Worm (Caenorhabditis elegans) whole organism, L2 larva: Measurements from ENCODE around the gene pfas-1.

ENCODE experiments used
- C34F6.9 ChIP-seq: fragments of 150-350 bp; optimal IDR thresholded peaks from 2 replicates; lab custom pipeline; 2014; ENCODE audit warnings: missing biosample characterization, missing genetic modification characterization
- F13H6.1 ChIP-seq: sonication (generic microtip); optimal IDR thresholded peaks from 2 replicates; lab custom pipeline; 2016; ENCODE audit warnings: missing genetic modification characterization, missing compliant biosample characterization
- R02D3.7 ChIP-seq: fragments of 150-350 bp; optimal IDR thresholded peaks from 2 replicates; lab custom pipeline; 2014; ENCODE audit warnings: missing biosample characterization, missing genetic modification characterization
- Y55F3AM.14 ChIP-seq: fragments of 200-800 bp; sonication (Bioruptor generic); optimal IDR thresholded peaks from 2 replicates; lab custom pipeline; 2018; ENCODE audit warnings: mild to moderate bottlenecking, missing genetic modification characterization, missing compliant biosample characterization
- alr-1 ChIP-seq: fragments of 150-350 bp; optimal IDR thresholded peaks from 2 replicates; lab custom pipeline; 2014; ENCODE audit warnings: missing biosample characterization, missing genetic modification characterization
- aly-2 ChIP-seq: fragments of 150-350 bp; optimal IDR thresholded peaks from 2 replicates; lab custom pipeline; 2014; ENCODE audit warnings: missing biosample characterization, missing genetic modification characterization
- ama-1 ChIP-seq: fragments of 150-350 bp; optimal IDR thresholded peaks from 2 replicates; lab custom pipeline; 2018; ENCODE audit warnings: inconsistent platforms
- blmp-1 ChIP-seq: sonication (generic microtip); optimal IDR thresholded peaks from 2 replicates; lab custom pipeline; 2017; ENCODE audit warnings: missing genetic modification characterization, mild to moderate bottlenecking, missing compliant biosample characterization, antibody characterized with exemption, moderate library complexity; ENCODE audit not compliant: insufficient read depth
- ceh-16 ChIP-seq: fragments of 150-350 bp; optimal IDR thresholded peaks from 2 replicates; lab custom pipeline; 2014; ENCODE audit warnings: missing biosample characterization, missing genetic modification characterization
- ceh-82 ChIP-seq: fragments of 150-350 bp; optimal IDR thresholded peaks from 2 replicates; lab custom pipeline; 2014; ENCODE audit warnings: missing biosample characterization, missing genetic modification characterization
- crh-2 ChIP-seq: sonication (generic microtip); optimal IDR thresholded peaks from 2 replicates; lab custom pipeline; 2017; ENCODE audit warnings: missing biosample characterization, missing genetic modification characterization
- dmd-4 ChIP-seq: sonication (generic microtip); optimal IDR thresholded peaks from 2 replicates; lab custom pipeline; 2017; ENCODE audit warnings: missing biosample characterization, missing genetic modification characterization
- egl-27 ChIP-seq: sonication (generic microtip); optimal IDR thresholded peaks from 3 replicates; lab custom pipeline; 2017; ENCODE audit warnings: missing biosample characterization, missing genetic modification reagents, missing genetic modification characterization
- elt-1 ChIP-seq: fragments of 150-350 bp; optimal IDR thresholded peaks from 2 replicates; lab custom pipeline; 2014; ENCODE audit warnings: missing biosample characterization, missing genetic modification characterization
- elt-3 ChIP-seq: sonication (generic microtip); optimal IDR thresholded peaks from 2 replicates; lab custom pipeline; 2017; ENCODE audit warnings: missing biosample characterization, missing genetic modification characterization
- fos-1 ChIP-seq: fragments of 150-350 bp; optimal IDR thresholded peaks from 2 replicates; lab custom pipeline; 2014; ENCODE audit warnings: missing biosample characterization, missing genetic modification characterization
- lin-11 ChIP-seq: fragments of 150-350 bp; sonication (generic microtip); optimal IDR thresholded peaks from 2 replicates; lab custom pipeline; 2014; ENCODE audit warnings: missing biosample characterization, missing genetic modification characterization, inconsistent platforms, mixed read lengths
- lin-13 ChIP-seq: fragments of 150-350 bp; optimal IDR thresholded peaks from 2 replicates; lab custom pipeline; 2014; ENCODE audit warnings: missing biosample characterization, missing genetic modification reagents, missing genetic modification characterization
- lin-39 ChIP-seq: fragments of 150-350 bp; optimal IDR thresholded peaks from 2 replicates; lab custom pipeline; 2014; ENCODE audit warnings: missing biosample characterization, missing genetic modification reagents, missing genetic modification characterization
- lsy-2 ChIP-seq, 2 experiments: fragments of 150-350 bp in 1 of 2; sonication (generic microtip) in 1 of 2; optimal IDR thresholded peaks; 2 replicates each; lab custom pipeline; 2014 to 2017; ENCODE audit warnings: missing biosample characterization in 2 of 2, missing genetic modification characterization in 2 of 2
- mbf-1 ChIP-seq: sonication (generic microtip); optimal IDR thresholded peaks from 2 replicates; lab custom pipeline; 2017; ENCODE audit warnings: missing biosample characterization, missing genetic modification characterization
- nhr-10 ChIP-seq: sonication (generic microtip); optimal IDR thresholded peaks from 2 replicates; lab custom pipeline; 2017; ENCODE audit warnings: missing biosample characterization, missing genetic modification characterization
- nhr-11 ChIP-seq: fragments of 150-350 bp; optimal IDR thresholded peaks from 2 replicates; lab custom pipeline; 2014; ENCODE audit warnings: missing biosample characterization, missing genetic modification characterization
- nhr-12 ChIP-seq: fragments of 150-350 bp; optimal IDR thresholded peaks from 2 replicates; lab custom pipeline; 2014; ENCODE audit warnings: missing biosample characterization, missing genetic modification characterization
- nhr-129 ChIP-seq: fragments of 150-350 bp; optimal IDR thresholded peaks from 2 replicates; lab custom pipeline; 2014; ENCODE audit warnings: missing biosample characterization, missing genetic modification characterization
- nhr-23 ChIP-seq: fragments of 150-350 bp; optimal IDR thresholded peaks from 2 replicates; lab custom pipeline; 2014; ENCODE audit warnings: missing biosample characterization, missing genetic modification reagents, missing genetic modification characterization
- nhr-237 ChIP-seq: fragments of 150-350 bp; optimal IDR thresholded peaks from 2 replicates; lab custom pipeline; 2014; ENCODE audit warnings: missing biosample characterization, missing genetic modification characterization
- nhr-25 ChIP-seq: fragments of 150-350 bp; sonication (generic microtip); optimal IDR thresholded peaks from 3 replicates; lab custom pipeline; 2014; ENCODE audit warnings: missing biosample characterization, missing genetic modification characterization
- nhr-6 ChIP-seq: fragments of 150-350 bp; optimal IDR thresholded peaks from 2 replicates; lab custom pipeline; 2014; ENCODE audit warnings: missing biosample characterization, missing genetic modification characterization
- nhr-77 ChIP-seq: fragments of 150-350 bp; optimal IDR thresholded peaks from 2 replicates; lab custom pipeline; 2014; ENCODE audit warnings: missing biosample characterization, missing genetic modification characterization
- skn-1 ChIP-seq: sonication (generic microtip); optimal IDR thresholded peaks from 2 replicates; lab custom pipeline; 2017; ENCODE audit warnings: missing biosample characterization, missing genetic modification characterization
- sma-3 ChIP-seq: sonication (generic microtip); optimal IDR thresholded peaks from 2 replicates; lab custom pipeline; 2016; ENCODE audit warnings: missing genetic modification reagents, missing genetic modification characterization, missing compliant biosample characterization
- sma-9 ChIP-seq, 2 experiments: fragments of 150-350 bp in 1 of 2; sonication (generic microtip) in 1 of 2; optimal IDR thresholded peaks; 2 replicates each; lab custom pipeline; 2014 to 2016; ENCODE audit warnings: missing genetic modification characterization in 2 of 2, mild to moderate bottlenecking in 1 of 2, missing biosample characterization in 1 of 2, missing compliant biosample characterization in 1 of 2, missing genetic modification reagents in 1 of 2, moderate library complexity in 1 of 2
- snpc-4 ChIP-seq: fragments of 150-350 bp; optimal IDR thresholded peaks from 2 replicates; lab custom pipeline; 2014; ENCODE audit warnings: missing biosample characterization, missing genetic modification characterization
- unc-39 ChIP-seq: fragments of 150-350 bp; optimal IDR thresholded peaks from 2 replicates; lab custom pipeline; 2014; ENCODE audit warnings: missing biosample characterization, missing genetic modification characterization
- unc-55 ChIP-seq: fragments of 150-350 bp; sonication (generic microtip); optimal IDR thresholded peaks from 3 replicates; lab custom pipeline; 2014; ENCODE audit warnings: missing biosample characterization, missing genetic modification reagents, missing genetic modification characterization
- unc-62 ChIP-seq: fragments of 150-350 bp; optimal IDR thresholded peaks from 2 replicates; lab custom pipeline; 2014; ENCODE audit warnings: missing biosample characterization, missing genetic modification reagents, missing genetic modification characterization
- zag-1 ChIP-seq: fragments of 150-350 bp; optimal IDR thresholded peaks from 2 replicates; lab custom pipeline; 2014; ENCODE audit warnings: missing biosample characterization, missing genetic modification characterization
- ztf-11 ChIP-seq: sonication (generic microtip); optimal IDR thresholded peaks from 2 replicates; lab custom pipeline; 2017; ENCODE audit warnings: missing biosample characterization, missing genetic modification characterization
- ztf-4 ChIP-seq: fragments of 150-350 bp; optimal IDR thresholded peaks from 2 replicates; lab custom pipeline; 2014; ENCODE audit warnings: missing biosample characterization, missing genetic modification characterization

The pfas-1 gene

DNA sequence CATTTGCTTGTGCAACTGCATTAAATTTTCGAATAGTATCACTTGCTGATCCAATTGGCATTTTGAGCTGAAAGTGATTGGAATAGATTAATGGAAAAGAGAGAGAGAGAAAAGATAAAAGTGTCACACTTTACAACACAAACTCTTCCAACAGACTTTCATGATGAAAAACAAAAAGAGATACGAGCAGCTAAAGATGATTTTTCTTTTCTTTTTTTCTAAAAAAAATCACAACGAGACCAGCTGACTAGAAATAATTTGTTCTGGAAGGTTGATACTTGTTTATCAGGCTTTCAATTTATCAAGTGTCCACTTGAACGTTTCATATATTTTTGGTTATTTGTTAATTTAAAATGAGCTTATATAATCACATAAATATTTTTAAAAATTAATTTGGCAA, 44.0 kb upstream of the pfas-1 start:
- TF ChIP-seq lsy-2 (tag; optimal IDR thresholded peaks at IDR 0.05; lab: Kevin White, UChicago): peak in 1 of 2 experiments; percentile 56
- peak; percentile 39 for TF ChIP-seq F13H6.1
- TF ChIP-seq aly-2 (tag; lab: Kevin White, UChicago): no peak
- peak; percentile 46 for TF ChIP-seq C34F6.9 (tag; lab: Kevin White, UChicago)
- TF ChIP-seq nhr-129 (tag; lab: Kevin White, UChicago): peak; percentile 51

DNA sequence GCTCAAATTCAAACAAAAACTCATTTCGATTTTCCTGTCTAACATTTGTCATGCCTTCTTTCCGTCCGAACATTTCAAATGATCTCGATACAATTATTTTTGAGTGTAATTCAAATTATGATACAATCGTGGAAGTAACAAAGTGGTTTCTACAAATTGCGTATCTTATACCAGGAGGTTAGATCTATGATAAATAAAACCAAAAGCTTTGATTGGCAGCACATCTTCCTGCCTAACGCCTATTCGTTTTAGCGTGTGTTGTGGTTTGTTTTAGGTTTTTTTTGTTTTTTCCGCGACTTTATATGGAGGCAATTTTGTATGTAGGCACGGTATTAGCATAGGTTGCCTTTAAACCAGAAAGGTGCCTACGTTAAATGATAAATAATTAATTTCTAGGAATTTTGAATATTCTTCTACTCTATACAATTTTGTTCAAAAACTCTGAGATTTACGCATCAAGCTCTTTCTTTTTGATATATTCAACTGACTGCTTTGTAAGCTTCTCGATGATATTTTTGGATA, 36.9 kb upstream of the pfas-1 start, which contains the start of gene srg-11:
Gene srg-11, plus strand, starts transcription at position 51 of the 522 bp plus-strand sequence.
- no peak for TF ChIP-seq zag-1 (tag; lab: Kevin White, UChicago)
- no peak for TF ChIP-seq skn-1 (tag; lab: Kevin White, UChicago)
- TF ChIP-seq nhr-23 (tag; lab: Kevin White, UChicago): no peak
- no peak for TF ChIP-seq unc-55 (GFP tag; lab: Kevin White, UChicago)
- no peak for TF ChIP-seq crh-2
- TF ChIP-seq nhr-25 (tag; lab: Kevin White, UChicago): no peak
- no peak for TF ChIP-seq Y55F3AM.14 (GFP tag; lab: Kevin White, UChicago)
- TF ChIP-seq alr-1 (tag; lab: Kevin White, UChicago): no peak
- no peak for TF ChIP-seq fos-1 (tag; lab: Kevin White, UChicago)
- TF ChIP-seq unc-39 (tag; lab: Kevin White, UChicago): no peak
- TF ChIP-seq nhr-77 (tag; lab: Kevin White, UChicago): no peak
- TF ChIP-seq ceh-16 (tag; lab: Kevin White, UChicago): no peak
- no peak for TF ChIP-seq nhr-237 (tag; lab: Kevin White, UChicago)
- no peak for TF ChIP-seq lin-13 (GFP tag; lab: Kevin White, UChicago)
- no peak for TF ChIP-seq lin-39 (tag; lab: Kevin White, UChicago)
- TF ChIP-seq, all 48 proteins: peak for 0

DNA sequence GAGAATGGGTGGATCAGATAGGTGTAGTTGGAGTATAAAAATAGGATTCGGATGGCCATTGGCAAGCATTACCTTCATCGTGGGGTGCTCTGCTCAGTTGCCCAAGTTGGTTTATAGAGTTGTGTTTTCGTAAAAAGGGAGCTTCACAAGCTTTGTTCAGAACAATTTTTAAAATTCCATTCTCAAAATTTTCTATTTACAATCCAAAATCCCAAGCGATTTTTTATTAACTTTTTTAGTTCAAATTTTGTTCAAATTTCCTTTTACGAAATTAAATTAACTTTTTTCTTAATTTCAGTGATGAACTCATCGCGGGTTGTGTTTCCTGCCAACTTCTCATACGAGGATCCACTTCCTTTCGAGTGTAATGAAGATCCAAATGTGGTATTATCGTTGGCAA, 34.4 kb upstream of the pfas-1 start, which contains the start of gene srg-10:
Gene srg-10, plus strand, starts transcription at position 301 of the 400 bp plus-strand sequence.
- TF ChIP-seq snpc-4 (tag; lab: Kevin White, UChicago) (no peak), ztf-4 (no peak), elt-1 (tag; lab: Kevin White, UChicago) (no peak), crh-2 (no peak), ama-1 (no peak), R02D3.7 (tag; lab: Kevin White, UChicago) (no peak), egl-27 (tag; lab: Kevin White, UChicago) (no peak)

DNA sequence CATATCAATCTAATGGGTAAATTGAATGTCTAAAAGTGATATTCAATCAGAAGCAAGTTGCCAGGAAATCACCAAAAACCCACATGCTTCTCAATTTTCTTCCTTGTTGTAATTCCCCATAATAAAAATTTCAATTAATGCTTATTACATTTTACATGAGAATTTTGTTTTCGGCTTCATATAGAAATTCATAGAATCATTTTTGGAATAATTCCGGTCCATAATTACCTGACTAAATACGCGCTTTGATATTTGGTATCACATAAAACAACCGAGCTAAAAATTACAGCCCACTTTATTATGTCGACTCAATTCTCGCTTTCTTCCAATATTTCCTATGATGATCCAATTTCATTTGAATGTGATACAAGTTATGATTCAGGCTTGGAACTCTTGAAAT, 28.8 kb upstream of the pfas-1 start, which contains the start of gene srg-13:
Gene srg-13, plus strand, starts transcription at position 301 of the 400 bp plus-strand sequence.
- TF ChIP-seq sma-3 (GFP tag; lab: Kevin White, UChicago): no peak
- TF ChIP-seq Y55F3AM.14 (GFP tag; lab: Kevin White, UChicago): no peak
- TF ChIP-seq skn-1 (tag; lab: Kevin White, UChicago): no peak
- TF ChIP-seq zag-1 (tag; lab: Kevin White, UChicago): no peak
- TF ChIP-seq blmp-1: no peak
- no peak for TF ChIP-seq C34F6.9 (tag; lab: Kevin White, UChicago)
- TF ChIP-seq nhr-6: no peak
- TF ChIP-seq aly-2 (tag; lab: Kevin White, UChicago): no peak
- no peak for TF ChIP-seq nhr-12 (tag; lab: Kevin White, UChicago)
- no peak for TF ChIP-seq unc-55 (GFP tag; lab: Kevin White, UChicago)
- TF ChIP-seq ztf-11 (tag; lab: Kevin White, UChicago): no peak
- TF ChIP-seq dmd-4: no peak
- TF ChIP-seq F13H6.1: no peak
- TF ChIP-seq lin-11: no peak
- TF ChIP-seq sma-9 (GFP tag; optimal IDR thresholded peaks at IDR 0.05; lab: Kevin White, UChicago): no peak
- no peak for TF ChIP-seq sma-9 (tag; optimal IDR thresholded peaks at IDR 0.05; lab: Kevin White, UChicago)
- TF ChIP-seq ceh-16 (tag; lab: Kevin White, UChicago): no peak

DNA sequence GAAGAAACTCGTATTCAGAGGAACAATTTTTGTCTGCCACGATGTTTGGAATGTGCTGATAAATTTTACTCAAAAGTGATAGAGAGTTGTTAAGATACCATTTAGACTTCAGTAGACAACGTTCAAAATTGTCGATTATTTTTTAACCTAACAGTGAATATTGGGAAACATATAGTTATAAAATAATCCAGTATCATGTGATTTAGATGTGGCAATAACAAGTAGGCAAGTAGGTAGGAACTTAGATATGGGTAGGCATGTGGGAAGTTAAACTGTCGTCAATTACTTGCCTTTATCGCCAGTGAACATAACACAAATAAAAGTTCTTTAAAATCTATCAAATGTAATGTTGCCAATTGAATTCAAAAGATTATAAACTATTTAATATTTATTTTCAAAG, 28.4 kb upstream of the pfas-1 start, which contains the start of gene T23F11.11:
Gene T23F11.11, minus strand, starts transcription at position 101 of the 400 bp plus-strand sequence.
- TF ChIP-seq nhr-237 (tag; lab: Kevin White, UChicago): no peak
- TF ChIP-seq aly-2 (tag; lab: Kevin White, UChicago): no peak
- no peak for TF ChIP-seq elt-3 (tag; lab: Kevin White, UChicago)
- TF ChIP-seq lin-11: no peak
- no peak for TF ChIP-seq nhr-77 (tag; lab: Kevin White, UChicago)
- TF ChIP-seq unc-55 (GFP tag; lab: Kevin White, UChicago): no peak
- no peak for TF ChIP-seq nhr-25 (tag; lab: Kevin White, UChicago)
- no peak for TF ChIP-seq unc-62 (GFP tag; lab: Kevin White, UChicago)
- TF ChIP-seq nhr-6: no peak
- no peak for TF ChIP-seq dmd-4
- TF ChIP-seq nhr-10 (tag; lab: Kevin White, UChicago): no peak
- no peak for TF ChIP-seq Y55F3AM.14 (GFP tag; lab: Kevin White, UChicago)
- no peak for TF ChIP-seq mbf-1 (tag; lab: Kevin White, UChicago)
- TF ChIP-seq nhr-11: no peak
- TF ChIP-seq lin-39 (tag; lab: Kevin White, UChicago): no peak
- TF ChIP-seq ceh-82 (tag; lab: Kevin White, UChicago): no peak
- no peak for TF ChIP-seq R02D3.7 (tag; lab: Kevin White, UChicago)
- TF ChIP-seq ztf-11 (tag; lab: Kevin White, UChicago): no peak
